Fruit fly (Drosophila melanogaster): ENCODE measurements around the gene nis.

nis gene

dm6 chr2L:1579254-1579653 is 7.7 kb downstream of the nis start (continued):
- no peak for TF ChIP-seq CG2129 (GFP tag; IDR thresholded peaks at IDR 0.05; ENCODE audit: partially characterized antibody)
- no peak for TF ChIP-seq CTCF (GFP tag; optimal IDR thresholded peaks at IDR 0.05)
- no peak for TF ChIP-seq CG18764 (GFP tag; optimal IDR thresholded peaks at IDR 0.05)
- TF ChIP-seq CG42726 (GFP tag; IDR thresholded peaks at IDR 0.05; ENCODE audit: partially characterized antibody): no peak
- peak; percentile 62 for TF ChIP-seq CG34376 (GFP tag; optimal IDR thresholded peaks at IDR 0.05)
- peak; percentile 86 for TF ChIP-seq NFAT (GFP tag; IDR thresholded peaks at IDR 0.05)
- peak; percentile 61; the same call in 1 of the 2 replicates for TF ChIP-seq cas (GFP tag; IDR thresholded peaks at IDR 0.05)
- no peak for TF ChIP-seq nerfin-2 (GFP tag; IDR thresholded peaks at IDR 0.05; ENCODE audit: partially characterized antibody)
- no peak for TF ChIP-seq CG17829 (tag; optimal IDR thresholded peaks at IDR 0.05)
- no peak for TF ChIP-seq CG2202 (tag; optimal IDR thresholded peaks at IDR 0.05)
- peak; percentile 75 for TF ChIP-seq ranshi (GFP tag; IDR thresholded peaks at IDR 0.05)
- peak; percentile 30; the same call in 1 of the 4 replicates for TF ChIP-seq Gug (GFP tag; IDR thresholded peaks at IDR 0.05)
- peak; percentile 41 for TF ChIP-seq Blimp-1 (GFP tag; optimal IDR thresholded peaks at IDR 0.05)
- TF ChIP-seq CG11504 (tag; optimal IDR thresholded peaks at IDR 0.05): peak; percentile 82
- no peak for TF ChIP-seq CkIIα-i1 (GFP tag; IDR thresholded peaks at IDR 0.05)
- no peak for TF ChIP-seq z (GFP tag; IDR thresholded peaks at IDR 0.05)
- TF ChIP-seq CG17359 (tag; optimal IDR thresholded peaks at IDR 0.05): peak; percentile 80
- peak; percentile 31 for TF ChIP-seq CG8281 (tag; optimal IDR thresholded peaks at IDR 0.05)
- TF ChIP-seq Jarid2 (GFP tag; optimal IDR thresholded peaks at IDR 0.05): no peak
- no peak for TF ChIP-seq CG8765 (GFP tag; IDR thresholded peaks at IDR 0.05)
- TF ChIP-seq CG34422 (GFP tag; IDR thresholded peaks at IDR 0.05): peak; percentile 67; the same call in 2 of the 3 replicates
- TF ChIP-seq Sox100B (GFP tag; optimal IDR thresholded peaks at IDR 0.05): peak; percentile 48
- no peak for TF ChIP-seq CG2712 (tag; optimal IDR thresholded peaks at IDR 0.05)
- no peak for TF ChIP-seq CG1832 (GFP tag; optimal IDR thresholded peaks at IDR 0.05)
- no peak for TF ChIP-seq CG3407 (GFP tag; optimal IDR thresholded peaks at IDR 0.05)
- peak; percentile 19 for TF ChIP-seq gcm (GFP tag; optimal IDR thresholded peaks at IDR 0.05)
- 0 out of 3 replicates have a peak, but pooled peaks have one; percentile 41 for TF ChIP-seq Optix (GFP tag; IDR thresholded peaks at IDR 0.05)
- peak; percentile 54; the same call in 1 of the 2 replicates for TF ChIP-seq gsb (GFP tag; IDR thresholded peaks at IDR 0.05)
- TF ChIP-seq Kr (GFP tag; optimal IDR thresholded peaks at IDR 0.05): no peak
- TF ChIP-seq CG9797 (GFP tag; optimal IDR thresholded peaks at IDR 0.05): no peak
- peak; percentile 83 for TF ChIP-seq CG7839 (tag; optimal IDR thresholded peaks at IDR 0.05)
- TF ChIP-seq CG3065 (GFP tag; optimal IDR thresholded peaks at IDR 0.05): no peak
- TF ChIP-seq Sox102F (GFP tag; optimal IDR thresholded peaks at IDR 0.05): peak; percentile 59
- TF ChIP-seq eve (GFP tag; optimal IDR thresholded peaks at IDR 0.05): peak in 1 of 2 experiments; percentile 78
- peak; percentile 55 for TF ChIP-seq ems (GFP tag; optimal IDR thresholded peaks at IDR 0.05)
- TF ChIP-seq CG18599 (GFP tag; optimal IDR thresholded peaks at IDR 0.05): peak; percentile 81
- TF ChIP-seq Max (GFP tag; optimal IDR thresholded peaks at IDR 0.05): peak; percentile 40
- TF ChIP-seq oc (tag; optimal IDR thresholded peaks at IDR 0.05): no peak
- no peak for TF ChIP-seq lbe (GFP tag; optimal IDR thresholded peaks at IDR 0.05)
- no peak for TF ChIP-seq Hey (tag; optimal IDR thresholded peaks at IDR 0.05)
- TF ChIP-seq CG16815 (GFP tag; optimal IDR thresholded peaks at IDR 0.05): no peak
- peak; percentile 43 for TF ChIP-seq pb (GFP tag; optimal IDR thresholded peaks at IDR 0.05)
- no peak for TF ChIP-seq CG30431 (GFP tag; optimal IDR thresholded peaks at IDR 0.05)
- no peak for TF ChIP-seq CG14860 (GFP tag; IDR thresholded peaks at IDR 0.05; ENCODE audit: partially characterized antibody)
- TF ChIP-seq CG14667 (GFP tag; IDR thresholded peaks at IDR 0.05): peak; percentile 57
- peak; percentile 25 for TF ChIP-seq Atf-2 (GFP tag; optimal IDR thresholded peaks at IDR 0.05)
- TF ChIP-seq fd64A (GFP tag; optimal IDR thresholded peaks at IDR 0.05): peak; percentile 4
- TF ChIP-seq Stat92E (GFP tag; optimal IDR thresholded peaks at IDR 0.05): no peak
- TF ChIP-seq Ssrp (tag; optimal IDR thresholded peaks at IDR 0.05): peak; percentile 11
- no peak for TF ChIP-seq CG33557 (GFP tag; optimal IDR thresholded peaks at IDR 0.05)
